Fruit fly (Drosophila melanogaster) whole organism, pupa: ENCODE data around the gene mab-21.
A peak's percentile ranks its signal among the peaks of the same experiment; 100 is the strongest.

Experiments
- CG12605 ChIP-seq: fragments of 200-800 bp; sonication (Bioruptor generic); IDR thresholded peaks from 2 replicates; pipeline ENCODE4 v1.3.6; 2022; ENCODE audit warnings: missing biosample characterization, missing genetic modification characterization
- CG13204 ChIP-seq: fragments of 200-800 bp; sonication (Bioruptor generic); optimal IDR thresholded peaks from 2 replicates; lab custom pipeline; 2018; ENCODE audit warnings: missing biosample characterization, mild to moderate bottlenecking, missing genetic modification characterization, moderate library complexity
- CG17806 ChIP-seq: fragments of 200-800 bp; sonication (Bioruptor generic); optimal IDR thresholded peaks from 2 replicates; lab custom pipeline; 2018; ENCODE audit warnings: missing biosample characterization, mild to moderate bottlenecking, missing genetic modification characterization, moderate library complexity
- CG34367 ChIP-seq: fragments of 200-800 bp; sonication (Bioruptor generic); optimal IDR thresholded peaks from 2 replicates; lab custom pipeline; 2018; ENCODE audit warnings: missing biosample characterization, mild to moderate bottlenecking, missing genetic modification characterization
- CG4496 ChIP-seq: fragments of 200-800 bp; sonication (Bioruptor generic); IDR thresholded peaks from 3 replicates; pipeline ENCODE4 v1.3.6; 2022; ENCODE audit warnings: missing biosample characterization, missing genetic modification characterization
- CG8159 ChIP-seq: fragments of 200-800 bp; sonication (Bioruptor generic); optimal IDR thresholded peaks from 3 replicates; lab custom pipeline; 2018; ENCODE audit warnings: missing biosample characterization, mild to moderate bottlenecking, missing genetic modification characterization, moderate library complexity
- CG8301 ChIP-seq: fragments of 200-800 bp; sonication (Bioruptor generic); optimal IDR thresholded peaks from 2 replicates; lab custom pipeline; 2018; ENCODE audit warnings: missing biosample characterization, mild to moderate bottlenecking, missing genetic modification characterization
- EcR ChIP-seq: fragments of 200-800 bp; sonication (Bioruptor generic); optimal IDR thresholded peaks from 3 replicates; lab custom pipeline; 2019; ENCODE audit warnings: missing biosample characterization, missing genetic modification characterization, mild to moderate bottlenecking, moderate library complexity, missing genetic modification reagents
- Pif1B ChIP-seq: fragments of 200-800 bp; sonication (Bioruptor generic); optimal IDR thresholded peaks from 3 replicates; lab custom pipeline; 2016; ENCODE audit warnings: missing biosample characterization, missing genetic modification characterization
- Snoo ChIP-seq: fragments of 200-800 bp; sonication (Bioruptor generic); optimal IDR thresholded peaks from 3 replicates; lab custom pipeline; 2017; ENCODE audit warnings: missing biosample characterization, mild to moderate bottlenecking, missing genetic modification characterization, inconsistent platforms
- fd96Ca ChIP-seq: fragments of 200-800 bp; sonication (Bioruptor generic); IDR thresholded peaks from 3 replicates; pipeline ENCODE4 v1.3.6; 2022; ENCODE audit warnings: missing biosample characterization, missing genetic modification characterization
- gl ChIP-seq: fragments of 200-800 bp; sonication (Bioruptor generic); optimal IDR thresholded peaks from 2 replicates; lab custom pipeline; 2018; ENCODE audit warnings: missing biosample characterization, mild to moderate bottlenecking, missing genetic modification characterization

- TF ChIP-seq gl (tag; lab: Kevin White, UChicago) (no peak), EcR (no peak), CG17806 (peak; percentile 31), CG34367 (peak; percentile 14), CG8159 (tag; lab: Kevin White, UChicago) (peak; percentile 45), CG13204 (no peak), fd96Ca (GFP tag; lab: Robert Waterston, UW) (peak; percentile 76; the same call in 2 of the 3 replicates), CG4496 (GFP tag; lab: Robert Waterston, UW) (peak; percentile 84), Snoo (tag; lab: Kevin White, UChicago) (peak; percentile 83), Pif1B (GFP tag; lab: Kevin White, UChicago) (peak; percentile 71), CG8301 (tag; lab: Kevin White, UChicago) (peak; percentile 64), CG12605 (GFP tag; lab: Robert Waterston, UW) (0 out of 2 replicates have a peak, but pooled peaks have one; percentile 15)
Observed at dm6 chrX:6059135-6059824, 46.3 kb upstream of the mab-21 start.
